Worm (Caenorhabditis elegans) whole organism, L4/young adult: ENCODE data around the gene C34F11.1.

ENCODE experiments used
- W03F9.2 ChIP-seq: fragments of 150-350 bp; optimal IDR thresholded peaks from 2 replicates; lab custom pipeline; 2014; ENCODE audit warnings: missing biosample characterization, missing genetic modification characterization
- dao-5 ChIP-seq: sonication (generic microtip); optimal IDR thresholded peaks from 2 replicates; lab custom pipeline; 2016; ENCODE audit warnings: missing genotype, missing genetic modification characterization, moderate library complexity, missing compliant biosample characterization
- him-1 ChIP-seq: sonication (generic microtip); optimal IDR thresholded peaks from 2 replicates; lab custom pipeline; 2016; ENCODE audit warnings: missing genotype, missing genetic modification reagents, missing genetic modification characterization, missing compliant biosample characterization

Gene C34F11.1

DNA sequence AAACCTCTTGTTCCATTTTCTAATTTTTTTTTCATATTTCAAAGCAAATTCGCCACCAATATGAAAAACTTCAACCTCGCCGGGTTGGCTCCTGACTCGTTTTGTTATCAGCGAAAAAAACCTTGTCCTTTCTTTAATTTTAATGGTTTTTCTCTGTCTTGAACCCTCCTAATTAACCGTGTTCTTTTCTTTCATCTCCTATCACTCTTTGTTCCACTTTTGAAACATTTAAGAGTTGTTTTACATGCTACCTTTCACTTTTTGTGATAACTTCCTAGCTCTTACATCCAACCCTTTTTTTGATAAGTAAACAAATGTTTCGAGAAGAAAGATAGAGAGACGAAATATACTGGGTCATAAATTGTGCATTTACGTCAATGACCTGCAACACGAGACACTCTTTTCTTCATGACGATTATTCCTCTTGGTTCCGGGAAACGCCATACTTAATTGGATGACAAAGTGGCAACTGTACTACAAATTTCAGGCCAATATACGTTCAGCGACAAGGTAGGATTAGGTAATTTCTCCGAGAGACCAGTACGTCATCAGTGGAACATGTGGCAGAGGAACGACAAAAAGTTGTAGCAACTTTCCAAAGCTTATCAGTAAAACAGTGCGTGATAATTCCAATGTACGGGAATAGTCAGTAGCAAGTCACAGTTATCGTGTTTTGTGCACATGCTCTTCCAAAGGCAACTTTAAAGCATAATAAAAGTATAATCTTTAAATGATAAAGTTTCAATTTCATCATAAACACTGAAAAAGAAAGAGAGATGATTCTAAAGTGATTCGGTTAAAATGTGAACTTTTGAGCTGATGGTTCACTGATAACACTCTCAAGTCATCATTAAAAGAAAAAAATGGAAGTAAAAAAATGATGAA lies 27.9 kb upstream of the C34F11.1 start:
- TF ChIP-seq W03F9.2 (tag; lab: Kevin White, UChicago), result no peak
- TF ChIP-seq him-1 (tag; lab: Kevin White, UChicago), result no peak
- no peak for TF ChIP-seq dao-5

DNA sequence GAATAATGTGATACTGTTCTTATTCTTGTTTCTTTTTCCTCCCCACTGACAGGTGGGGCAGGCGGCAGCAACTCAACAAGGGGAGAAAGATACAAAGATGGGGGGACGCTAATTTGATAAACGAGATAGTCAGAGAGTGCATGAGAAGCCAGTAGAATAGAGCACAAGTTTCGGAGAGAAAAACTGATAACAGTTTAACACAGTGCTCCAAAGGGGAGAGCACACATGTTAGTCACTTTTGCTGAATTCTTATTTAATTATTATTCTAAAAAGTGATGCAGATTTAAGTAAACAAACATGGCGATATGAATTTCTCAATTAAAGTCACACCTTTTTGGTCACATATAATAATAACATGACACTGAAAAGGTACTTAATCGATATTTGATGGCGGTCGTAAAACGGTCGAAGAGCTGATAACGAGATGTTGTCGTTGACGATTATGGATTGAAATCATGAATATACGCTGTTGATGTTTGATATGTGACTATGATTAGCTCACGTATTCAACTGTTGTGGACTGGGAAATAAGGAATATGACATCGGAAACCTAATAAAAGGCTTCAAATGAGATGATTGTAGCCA lies 26.7 kb upstream of the C34F11.1 start:
- TF ChIP-seq dao-5 (no peak), W03F9.2 (tag; lab: Kevin White, UChicago) (no peak), him-1 (tag; lab: Kevin White, UChicago) (no peak)

DNA sequence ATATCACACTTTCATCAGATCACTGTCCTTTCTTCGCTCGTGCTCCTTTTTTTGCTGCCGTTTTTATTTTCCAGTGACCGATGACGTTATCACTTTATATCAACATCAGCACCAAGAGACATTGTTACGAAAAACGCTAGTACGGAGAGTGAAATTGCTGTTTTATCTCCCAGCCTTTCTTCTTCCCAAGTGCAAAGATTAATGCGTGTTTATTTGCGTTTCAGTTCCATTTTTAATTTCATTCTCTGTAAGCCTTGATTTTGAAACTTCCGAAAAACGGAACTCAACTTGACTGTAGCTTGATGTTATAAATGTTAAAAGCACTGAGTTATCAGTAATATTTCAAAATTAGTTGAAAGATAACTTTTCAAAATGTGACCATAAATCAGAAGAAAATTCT lies 25.9 kb upstream of the C34F11.1 start:
- TF ChIP-seq dao-5, result no peak
- TF ChIP-seq W03F9.2 (tag; lab: Kevin White, UChicago), result no peak

DNA sequence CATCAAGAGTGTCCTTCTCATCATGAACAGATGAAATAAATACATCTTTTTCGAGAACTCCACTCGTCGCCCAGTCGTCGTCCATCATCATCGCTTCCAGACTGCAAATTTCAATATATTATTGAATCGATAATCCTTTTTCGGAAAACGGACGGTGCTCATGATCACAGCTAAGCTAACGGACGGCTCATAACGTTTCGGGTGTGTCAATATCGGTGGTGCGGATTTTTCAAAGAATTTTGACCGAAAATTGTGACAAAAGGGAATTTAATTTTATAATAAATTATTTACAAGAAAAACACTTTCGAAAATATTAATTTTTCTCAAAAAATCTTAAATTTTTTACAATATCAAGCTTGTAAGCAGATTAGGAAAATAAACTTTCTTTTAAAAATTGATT lies 25.3 kb upstream of the C34F11.1 start, which contains the start of gene crh-2:
Gene crh-2 (minus strand): TSS at position 101 of the 400 bp plus-strand sequence.
- TF ChIP-seq W03F9.2 (tag; lab: Kevin White, UChicago) (no peak), him-1 (tag; lab: Kevin White, UChicago) (no peak), dao-5 (no peak)

- TF ChIP-seq dao-5 (no peak), W03F9.2 (tag; lab: Kevin White, UChicago) (no peak), him-1 (tag; lab: Kevin White, UChicago) (no peak)
Observed at ce11 chrII:5187934-5188333, 24.8 kb upstream of the C34F11.1 start.

- TF ChIP-seq W03F9.2 (tag; lab: Kevin White, UChicago) (no peak), him-1 (tag; lab: Kevin White, UChicago) (no peak), dao-5 (no peak)
Observed at ce11 chrII:5191766-5192165, 21.0 kb upstream of the C34F11.1 start.

- TF ChIP-seq him-1 (tag; lab: Kevin White, UChicago) (no peak), W03F9.2 (tag; lab: Kevin White, UChicago) (no peak), dao-5 (no peak)
Observed at ce11 chrII:5194066-5194465, 18.7 kb upstream of the C34F11.1 start, which contains the start of gene msp-49. msp-49 (plus strand) TSS chrII:5194366.

DNA sequence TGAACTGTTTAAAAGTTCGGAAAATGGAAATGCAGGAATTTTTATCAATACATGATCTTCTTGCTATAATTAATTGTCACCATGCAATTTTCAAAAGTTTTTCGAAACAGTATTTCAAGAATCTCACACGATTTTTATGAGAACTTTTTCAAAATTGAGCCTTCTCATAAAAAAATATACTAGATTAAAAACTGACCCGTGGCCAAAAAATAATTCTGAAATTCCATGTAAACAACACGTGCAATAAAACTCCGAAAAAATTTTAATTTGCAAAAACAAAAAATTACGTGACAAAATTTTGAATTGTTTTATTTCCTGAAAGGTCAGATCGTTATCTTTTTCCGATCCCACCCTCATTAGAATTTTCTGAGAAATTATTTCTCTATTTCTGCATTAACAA lies 17.3 kb upstream of the C34F11.1 start, which contains the start of gene C34F11.5:
Gene C34F11.5 (plus strand): TSS at position 301 of the 400 bp plus-strand sequence.
- no peak for TF ChIP-seq dao-5
- TF ChIP-seq him-1 (tag; lab: Kevin White, UChicago), result no peak
- TF ChIP-seq W03F9.2 (tag; lab: Kevin White, UChicago), result no peak

- TF ChIP-seq dao-5 (no peak), him-1 (tag; lab: Kevin White, UChicago) (no peak), W03F9.2 (tag; lab: Kevin White, UChicago) (no peak)
Observed at ce11 chrII:5199497-5199896, 13.3 kb upstream of the C34F11.1 start, which contains the start of gene msp-50. msp-50 (plus strand) TSS chrII:5199797.

ce11 chrII:5200987-5201582 lies 11.7 kb upstream of the C34F11.1 start:
- no peak for TF ChIP-seq dao-5
- no peak for TF ChIP-seq him-1 (tag; lab: Kevin White, UChicago)
- TF ChIP-seq W03F9.2 (tag; lab: Kevin White, UChicago), result no peak

DNA sequence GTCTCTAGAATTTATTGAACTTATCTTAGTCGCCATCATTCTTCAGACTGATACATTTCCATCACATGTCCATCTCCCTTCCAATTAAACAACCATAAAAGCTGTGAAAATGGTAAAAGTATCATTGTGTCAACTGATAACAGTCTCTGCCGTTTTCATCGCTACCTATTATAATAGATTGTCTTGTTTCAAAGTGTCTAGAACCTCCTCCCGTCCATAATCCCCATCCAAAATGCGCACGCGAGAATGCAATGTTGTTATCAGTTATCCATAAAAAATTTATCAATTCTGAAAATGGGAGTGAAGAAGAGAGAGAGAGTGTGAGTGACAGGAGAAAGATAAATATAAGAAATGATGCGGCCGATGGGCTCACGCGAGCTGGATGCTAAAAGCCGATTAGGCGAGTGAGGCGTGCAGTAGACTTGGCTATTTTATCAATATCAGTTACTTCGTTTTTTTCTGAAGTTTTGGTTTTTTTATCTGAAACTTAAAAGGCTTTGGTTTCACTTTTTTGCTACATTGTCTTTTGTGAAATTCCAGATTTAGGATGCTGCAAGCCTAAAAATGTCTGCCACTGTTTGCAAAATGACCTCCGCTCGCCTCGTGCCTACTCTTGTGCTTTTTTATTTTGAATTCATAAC lies 10.7 kb upstream of the C34F11.1 start:
- TF ChIP-seq him-1 (tag; lab: Kevin White, UChicago), result no peak
- no peak for TF ChIP-seq dao-5
- no peak for TF ChIP-seq W03F9.2 (tag; lab: Kevin White, UChicago)

DNA sequence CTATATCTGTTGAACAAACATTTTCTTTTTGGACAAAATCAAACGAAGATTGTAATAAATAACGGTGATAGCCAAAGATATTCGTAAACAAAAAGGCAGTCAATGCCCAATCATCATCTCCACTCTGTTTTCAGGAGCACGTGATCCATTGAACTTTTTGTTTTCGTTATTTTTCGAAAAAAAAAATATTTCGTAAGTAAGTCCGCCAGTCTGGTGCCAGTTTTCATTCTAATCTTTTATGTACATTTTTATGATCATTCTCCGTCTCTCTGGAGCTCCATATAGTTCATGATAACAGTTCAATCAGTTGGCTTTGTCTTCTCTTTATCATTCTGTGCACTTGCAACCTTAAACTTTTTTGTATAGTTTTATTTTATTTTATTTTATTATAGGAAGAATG lies 9.8 kb upstream of the C34F11.1 start, which contains the start of gene ampd-1:
Gene ampd-1 (plus strand): TSS at position 393 of the 400 bp plus-strand sequence.
- TF ChIP-seq dao-5 (no peak), him-1 (tag; lab: Kevin White, UChicago) (no peak), W03F9.2 (tag; lab: Kevin White, UChicago) (no peak)

DNA sequence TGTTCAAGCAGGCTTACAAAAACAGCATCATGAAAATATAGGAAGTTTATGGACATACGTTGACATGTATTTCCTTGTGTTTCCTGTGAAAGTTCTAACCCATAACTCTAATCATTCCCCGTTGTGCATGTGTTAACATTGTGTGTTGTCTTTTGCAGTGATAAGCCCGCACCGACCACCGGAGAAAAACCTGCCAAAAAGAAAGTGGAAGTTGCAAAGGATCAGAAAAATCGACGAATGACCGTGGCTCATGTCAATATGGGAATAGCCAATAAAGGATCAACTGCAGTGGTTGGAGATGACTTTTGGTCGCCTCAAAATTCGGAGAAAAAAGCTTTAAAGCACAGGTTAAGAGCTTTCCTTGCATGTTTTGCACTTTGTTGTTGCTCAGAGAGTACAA lies 7.5 kb upstream of the C34F11.1 start:
- TF ChIP-seq dao-5, result no peak
- no peak for TF ChIP-seq W03F9.2 (tag; lab: Kevin White, UChicago)
- no peak for TF ChIP-seq him-1 (tag; lab: Kevin White, UChicago)
